Fruit fly (Drosophila melanogaster) whole organism, embryonic: ENCODE data around the gene CG13482.
A peak's percentile ranks its signal among the peaks of the same experiment; 100 is the strongest.

Source experiments
- Asciz ChIP-seq: fragments of 200-800 bp; sonication (Bioruptor generic); optimal IDR thresholded peaks from 2 replicates; lab custom pipeline; 2017; ENCODE audit warnings: missing biosample characterization, mild to moderate bottlenecking, missing genetic modification characterization, missing genetic modification reagents
- Awh ChIP-seq: fragments of 200-800 bp; sonication (Bioruptor generic); IDR thresholded peaks from 2 replicates; pipeline ENCODE4, ENCODE4 v1.3.6; 2022; ENCODE audit warnings: missing biosample characterization, missing genetic modification characterization
- Bgb ChIP-seq: fragments of 200-800 bp; sonication (Bioruptor generic); IDR thresholded peaks from 2 replicates; pipeline ENCODE4 v1.3.6; 2022; ENCODE audit warnings: missing biosample characterization, missing genetic modification characterization; ENCODE audit not compliant: partially characterized antibody
- CG11456 ChIP-seq: fragments of 200-800 bp; sonication (Bioruptor generic); IDR thresholded peaks from 3 replicates; pipeline ENCODE4 v1.3.6; 2022; ENCODE audit warnings: missing biosample characterization, missing genetic modification characterization
- CG11504 ChIP-seq: fragments of 200-800 bp; sonication (Bioruptor generic); optimal IDR thresholded peaks from 3 replicates; lab custom pipeline; 2019; ENCODE audit warnings: missing biosample characterization, mild to moderate bottlenecking, missing genetic modification characterization, moderate library complexity
- CG12155 ChIP-seq: fragments of 200-800 bp; sonication (Bioruptor generic); optimal IDR thresholded peaks from 3 replicates; lab custom pipeline; 2016; ENCODE audit warnings: missing biosample characterization, missing genetic modification characterization
- CG12391 ChIP-seq: fragments of 200-800 bp; sonication (Bioruptor generic); optimal IDR thresholded peaks from 3 replicates; lab custom pipeline; 2018; ENCODE audit warnings: missing biosample characterization, mild to moderate bottlenecking, missing genetic modification characterization, moderate library complexity
- CG12744 ChIP-seq: fragments of 200-800 bp; sonication (Bioruptor generic); optimal IDR thresholded peaks from 2 replicates; lab custom pipeline; 2016; ENCODE audit warnings: missing biosample characterization, missing genetic modification characterization
- CG17361 ChIP-seq: fragments of 200-800 bp; sonication (Bioruptor generic); IDR thresholded peaks from 3 replicates; pipeline ENCODE4 v1.3.6; 2022; ENCODE audit warnings: missing biosample characterization, missing genetic modification characterization
- CG17829 ChIP-seq: fragments of 200-800 bp; optimal IDR thresholded peaks from 2 replicates; lab custom pipeline; 2019; ENCODE audit warnings: missing biosample characterization, mild to moderate bottlenecking, missing genetic modification characterization, moderate library complexity
- CG17912 ChIP-seq: fragments of 200-800 bp; sonication (Bioruptor generic); optimal IDR thresholded peaks from 2 replicates; lab custom pipeline; 2018; ENCODE audit warnings: missing biosample characterization, mild to moderate bottlenecking, missing genetic modification characterization
- CG18262 ChIP-seq: fragments of 200-800 bp; optimal IDR thresholded peaks from 3 replicates; lab custom pipeline; 2019; ENCODE audit warnings: missing biosample characterization, mild to moderate bottlenecking, missing genetic modification characterization, moderate library complexity
- CG18476 ChIP-seq: fragments of 200-800 bp; sonication (Bioruptor generic); optimal IDR thresholded peaks from 2 replicates; lab custom pipeline; 2016; ENCODE audit warnings: missing biosample characterization, mild to moderate bottlenecking, missing genetic modification characterization
- CG3065 ChIP-seq: fragments of 200-800 bp; sonication (Bioruptor generic); optimal IDR thresholded peaks from 2 replicates; lab custom pipeline; 2016; ENCODE audit warnings: missing biosample characterization, missing genetic modification characterization
- CG3407 ChIP-seq: fragments of 200-800 bp; sonication (Bioruptor generic); optimal IDR thresholded peaks from 2 replicates; lab custom pipeline; 2018; ENCODE audit warnings: missing biosample characterization, mild to moderate bottlenecking, missing genetic modification characterization
- CG3726 ChIP-seq: fragments of 200-800 bp; sonication (Bioruptor generic); IDR thresholded peaks from 3 replicates; pipeline ENCODE4, ENCODE4 v1.3.6; 2022; ENCODE audit warnings: missing biosample characterization, missing genetic modification characterization
- CG8388 ChIP-seq: fragments of 200-800 bp; sonication (Bioruptor generic); optimal IDR thresholded peaks from 2 replicates; lab custom pipeline; 2019; ENCODE audit warnings: missing biosample characterization, mild to moderate bottlenecking, missing genetic modification characterization, moderate library complexity
- CG9727 ChIP-seq: fragments of 200-800 bp; sonication (Bioruptor generic); optimal IDR thresholded peaks from 3 replicates; lab custom pipeline; 2017; ENCODE audit warnings: missing biosample characterization, mild to moderate bottlenecking, missing genetic modification characterization
- Dek ChIP-seq: fragments of 200-800 bp; sonication (Bioruptor generic); optimal IDR thresholded peaks from 3 replicates; lab custom pipeline; 2019; ENCODE audit warnings: missing biosample characterization, mild to moderate bottlenecking, missing genetic modification characterization, moderate library complexity
- Dp ChIP-seq: fragments of 200-800 bp; sonication (Bioruptor generic); optimal IDR thresholded peaks from 2 replicates; lab custom pipeline; 2018; ENCODE audit warnings: missing biosample characterization, mild to moderate bottlenecking, missing genetic modification characterization, moderate library complexity
- Eip74EF ChIP-seq, 2 experiments: fragments of 200-800 bp in 1 of 2; fragments of >200 bp in 1 of 2; sonication (Bioruptor generic) in 1 of 2; optimal IDR thresholded peaks; 2 replicates each; lab custom pipeline; 2017 to 2019; ENCODE audit warnings: missing biosample characterization in 2 of 2, missing genetic modification characterization in 2 of 2, mild to moderate bottlenecking in 1 of 2, moderate library complexity in 1 of 2
- Elba2 ChIP-seq: fragments of 200-800 bp; sonication (Bioruptor generic); optimal IDR thresholded peaks from 3 replicates; lab custom pipeline; 2016; ENCODE audit warnings: missing biosample characterization, missing genetic modification characterization
- GATAe ChIP-seq: fragments of 200-800 bp; sonication (Bioruptor generic); conservative IDR thresholded peaks from 2 replicates; pipeline ENCODE4 v1.3.6; 2022; ENCODE audit warnings: missing biosample characterization, missing genetic modification characterization
- Hmx ChIP-seq: fragments of 200-800 bp; sonication (Bioruptor generic); optimal IDR thresholded peaks from 2 replicates; lab custom pipeline; 2016; ENCODE audit warnings: missing biosample characterization, missing genetic modification characterization
- Max ChIP-seq: fragments of 200-800 bp; sonication (Bioruptor generic); optimal IDR thresholded peaks from 2 replicates; lab custom pipeline; 2016; ENCODE audit warnings: missing biosample characterization, mild to moderate bottlenecking, missing genetic modification characterization
- Oaz ChIP-seq: fragments of 200-800 bp; sonication (Bioruptor generic); IDR thresholded peaks from 2 replicates; pipeline ENCODE4 v1.3.6; 2022; ENCODE audit warnings: missing biosample characterization, missing genetic modification characterization
- Pdp1 ChIP-seq, 2 experiments: fragments of 200-800 bp; sonication (Bioruptor generic); optimal IDR thresholded peaks; 3 replicates each; lab custom pipeline; 2016; ENCODE audit warnings: missing biosample characterization in 2 of 2, missing genetic modification characterization in 2 of 2, mild to moderate bottlenecking in 1 of 2, moderate library complexity in 1 of 2
- Xrp1 ChIP-seq: fragments of 200-800 bp; sonication (Bioruptor generic); IDR thresholded peaks from 2 replicates; pipeline ENCODE4 v1.3.6; 2022; ENCODE audit warnings: missing biosample characterization, missing genetic modification characterization
- abd-A ChIP-seq: fragments of 200-800 bp; sonication (Bioruptor generic); optimal IDR thresholded peaks from 3 replicates; lab custom pipeline; 2019; ENCODE audit warnings: missing biosample characterization, mild to moderate bottlenecking, missing genetic modification characterization, moderate library complexity
- caup ChIP-seq: fragments of 200-800 bp; sonication (Bioruptor generic); optimal IDR thresholded peaks from 3 replicates; lab custom pipeline; 2017; ENCODE audit warnings: missing biosample characterization, mild to moderate bottlenecking, missing genetic modification characterization, moderate library complexity; ENCODE audit not compliant: severe bottlenecking
- cg ChIP-seq: fragments of 200-800 bp; sonication (Bioruptor generic); optimal IDR thresholded peaks from 3 replicates; lab custom pipeline; 2019; ENCODE audit warnings: missing biosample characterization, mild to moderate bottlenecking, missing genetic modification characterization, moderate library complexity
- crol ChIP-seq: fragments of 200-800 bp; sonication (Bioruptor generic); IDR thresholded peaks from 2 replicates; pipeline ENCODE4 v1.3.6; 2022; ENCODE audit warnings: missing biosample characterization, missing genetic modification characterization
- emc ChIP-seq: fragments of 200-800 bp; sonication (Bioruptor generic); optimal IDR thresholded peaks from 2 replicates; lab custom pipeline; 2016; ENCODE audit warnings: missing biosample characterization, missing genetic modification characterization
- exex ChIP-seq: fragments of 200-800 bp; sonication (Bioruptor generic); optimal IDR thresholded peaks from 4 replicates; lab custom pipeline; 2018; ENCODE audit warnings: missing biosample characterization, mild to moderate bottlenecking, missing genetic modification characterization, moderate library complexity
- grn ChIP-seq: fragments of 200-800 bp; sonication (Bioruptor generic); optimal IDR thresholded peaks from 3 replicates; lab custom pipeline; 2017; ENCODE audit warnings: missing biosample characterization, missing genetic modification characterization
- hb ChIP-seq: fragments of 200-800 bp; sonication (Bioruptor generic); IDR thresholded peaks from 3 replicates; pipeline ENCODE4 v1.3.6; 2022; ENCODE audit warnings: missing biosample characterization, missing genetic modification characterization; ENCODE audit not compliant: partially characterized antibody
- hkb ChIP-seq, 2 experiments: fragments of 200-800 bp in 1 of 2; fragments of >200 bp in 1 of 2; sonication (Bioruptor generic) in 1 of 2; IDR thresholded peaks in 1 of 2; optimal IDR thresholded peaks in 1 of 2; 2 replicates each; pipeline versions ENCODE4 v1.3.6 to Lab custom; 2017 to 2022; ENCODE audit warnings: missing biosample characterization in 1 of 2, missing genetic modification characterization in 1 of 2
- jumu ChIP-seq: fragments of 200-800 bp; sonication (Bioruptor generic); optimal IDR thresholded peaks from 3 replicates; lab custom pipeline; 2016; ENCODE audit warnings: missing biosample characterization, missing genetic modification characterization
- lmd ChIP-seq: fragments of 200-800 bp; sonication (Bioruptor generic); IDR thresholded peaks from 2 replicates; pipeline ENCODE4 v1.3.6; 2022; ENCODE audit warnings: missing biosample characterization, missing genetic modification characterization
- mirr ChIP-seq: fragments of 200-800 bp; sonication (Bioruptor generic); optimal IDR thresholded peaks from 3 replicates; lab custom pipeline; 2018; ENCODE audit warnings: missing biosample characterization, mild to moderate bottlenecking, missing genetic modification characterization
- pan ChIP-seq, 4 experiments: fragments of >200 bp in 3 of 4; fragments of 200-800 bp in 1 of 4; sonication (Bioruptor generic) in 1 of 4; optimal IDR thresholded peaks in 3 of 4; IDR thresholded peaks in 1 of 4; 2 replicates each; pipeline versions ENCODE4 v1.3.6 to Lab custom; 2017 to 2022; ENCODE audit warnings: missing biosample characterization in 2 of 4, missing genetic modification characterization in 2 of 4, mixed read lengths in 1 of 4
- row ChIP-seq: fragments of 200-800 bp; sonication (Bioruptor generic); IDR thresholded peaks from 3 replicates; pipeline ENCODE4 v1.3.6; 2022; ENCODE audit warnings: missing biosample characterization, missing genetic modification characterization
- sd ChIP-seq: fragments of 200-800 bp; sonication (Bioruptor generic); optimal IDR thresholded peaks from 3 replicates; lab custom pipeline; 2018; ENCODE audit warnings: missing biosample characterization, mild to moderate bottlenecking, missing genetic modification characterization, moderate library complexity
- sens ChIP-seq: fragments of 200-800 bp; sonication (Bioruptor generic); peaks from one replicate; lab custom pipeline; 2016; ENCODE audit warnings: missing biosample characterization, missing genetic modification characterization
- sug ChIP-seq: fragments of 200-800 bp; optimal IDR thresholded peaks from 2 replicates; lab custom pipeline; 2019; ENCODE audit warnings: missing biosample characterization, mild to moderate bottlenecking, missing genetic modification characterization, moderate library complexity
- tll ChIP-seq, 2 experiments: fragments of 200-800 bp in 1 of 2; fragments of >200 bp in 1 of 2; sonication (Bioruptor generic) in 1 of 2; optimal IDR thresholded peaks; 2 replicates each; lab custom pipeline; 2017 to 2019; ENCODE audit warnings: missing biosample characterization in 2 of 2, missing genetic modification characterization in 2 of 2, mild to moderate bottlenecking in 1 of 2, moderate library complexity in 1 of 2
- wor ChIP-seq: fragments of 200-800 bp; sonication (Bioruptor generic); IDR thresholded peaks from 2 replicates; pipeline ENCODE4 v1.3.6; 2022; ENCODE audit warnings: missing biosample characterization, missing genetic modification characterization
- zfh2 ChIP-seq: fragments of 200-800 bp; sonication (Bioruptor generic); optimal IDR thresholded peaks from 2 replicates; lab custom pipeline; 2016; ENCODE audit warnings: missing biosample characterization, missing genetic modification characterization

Gene CG13482

dm6 chr3L:14329042-14329441 lies at the start of gene CG13482:
TSS of gene CG13482 (plus strand) at chr3L:14329346.
- TF ChIP-seq Hmx (GFP tag; lab: Kevin White, UChicago) (no peak), exex (peak; percentile 56), CG18262 (tag; lab: Kevin White, UChicago) (no peak), Max (GFP tag; lab: Kevin White, UChicago) (no peak), sug (peak; percentile 56), Bgb (GFP tag; lab: Robert Waterston, UW) (no peak), Xrp1 (no peak), hkb (optimal IDR thresholded peaks at IDR 0.05; lab: Kevin White, UChicago) (no peak), hkb (GFP tag; IDR thresholded peaks at IDR 0.05; lab: Robert Waterston, UW) (no peak), CG17912 (GFP tag; lab: Kevin White, UChicago) (no peak), Eip74EF (GFP tag; optimal IDR thresholded peaks at IDR 0.05; lab: Kevin White, UChicago) (no peak), CG17829 (tag; lab: Kevin White, UChicago) (no peak), Dp (GFP tag; lab: Kevin White, UChicago) (no peak), jumu (no peak), mirr (GFP tag; lab: Kevin White, UChicago) (peak; percentile 49), lmd (GFP tag; lab: Robert Waterston, UW) (no peak), grn (GFP tag; lab: Kevin White, UChicago) (peak; percentile 0), sens (GFP tag; lab: Kevin White, UChicago) (no peak), CG3407 (no peak), GATAe (GFP tag; lab: Robert Waterston, UW) (peak; percentile 71), CG11456 (no peak), CG9727 (GFP tag; lab: Kevin White, UChicago) (no peak), Oaz (GFP tag; lab: Robert Waterston, UW) (no peak), CG17361 (GFP tag; lab: Robert Waterston, UW) (no peak), abd-A (tag; lab: Kevin White, UChicago) (no peak)
- TF ChIP-seq, all 482 proteins: peak for 5

DNA sequence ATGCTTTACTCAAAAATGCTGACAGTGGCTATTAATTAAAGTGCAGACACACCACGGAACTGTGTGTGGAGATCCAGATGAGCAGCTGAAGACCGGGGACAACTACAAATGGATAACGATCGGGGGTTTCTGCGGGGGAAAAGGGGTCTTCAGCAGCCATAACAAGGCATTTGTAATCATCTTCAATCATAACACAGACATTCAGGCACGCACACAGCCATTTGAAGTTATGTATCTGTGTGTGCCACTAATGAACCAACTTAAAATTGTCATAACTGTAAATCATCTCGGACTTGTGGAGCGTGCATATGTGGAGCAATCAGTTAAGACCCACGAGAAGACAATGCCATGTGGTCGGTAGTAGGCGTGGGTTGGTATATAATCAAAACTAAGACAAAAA lies 47.0 kb upstream of the CG13482 start:
- TF ChIP-seq hb (no peak), cg (GFP tag; lab: Kevin White, UChicago) (peak; percentile 5), CG12744 (GFP tag; lab: Kevin White, UChicago) (no peak), CG3726 (GFP tag; lab: Robert Waterston, UW) (no peak), abd-A (tag; lab: Kevin White, UChicago) (peak; percentile 4), grn (GFP tag; lab: Kevin White, UChicago) (peak; percentile 55), Pdp1 (GFP tag; optimal IDR thresholded peaks at IDR 0.05; lab: Kevin White, UChicago) (peak in 1 of 2 experiments; percentile 24), Awh (GFP tag; lab: Robert Waterston, UW) (0 out of 2 replicates have a peak, but pooled peaks have one; percentile 69), sd (peak; percentile 0), emc (GFP tag; lab: Kevin White, UChicago) (no peak), crol (GFP tag; lab: Robert Waterston, UW) (peak; percentile 41; the same call in 1 of the 2 replicates)

- TF ChIP-seq CG18476 (no peak), sens (GFP tag; lab: Kevin White, UChicago) (peak; percentile 78), row (GFP tag; lab: Robert Waterston, UW) (peak; percentile 33; the same call in 2 of the 3 replicates), Dek (no peak), CG12155 (GFP tag; lab: Kevin White, UChicago) (no peak), caup (GFP tag; lab: Kevin White, UChicago) (no peak), CG11504 (no peak), Elba2 (GFP tag; lab: Kevin White, UChicago) (no peak), Asciz (GFP tag; lab: Kevin White, UChicago) (no peak), zfh2 (no peak), CG8388 (GFP tag; lab: Kevin White, UChicago) (peak; percentile 4), wor (GFP tag; lab: Robert Waterston, UW) (no peak), CG12391 (tag; lab: Kevin White, UChicago) (peak; percentile 28), tll (GFP tag; optimal IDR thresholded peaks at IDR 0.05; lab: Kevin White, UChicago) (no peak), CG3065 (GFP tag; lab: Kevin White, UChicago) (no peak), pan (optimal IDR thresholded peaks at IDR 0.05; lab: Kevin White, UChicago) (no peak), pan (GFP tag; optimal IDR thresholded peaks at IDR 0.05 in 1 of 2, IDR thresholded peaks at IDR 0.05 in 1 of 2) (no peak)
These were observed 41.3 kb upstream of the CG13482 start for dm6 chr3L:14287832-14288231.
